Worm (Caenorhabditis elegans) whole organism, L4/young adult: Measurements from ENCODE around the gene F34D10.4.

Source experiments
- W03F9.2 ChIP-seq: fragments of 150-350 bp; optimal IDR thresholded peaks from 2 replicates; lab custom pipeline; 2014; ENCODE audit warnings: missing biosample characterization, missing genetic modification characterization
- dao-5 ChIP-seq: sonication (generic microtip); optimal IDR thresholded peaks from 2 replicates; lab custom pipeline; 2016; ENCODE audit warnings: missing genotype, missing genetic modification characterization, moderate library complexity, missing compliant biosample characterization
- him-1 ChIP-seq: sonication (generic microtip); optimal IDR thresholded peaks from 2 replicates; lab custom pipeline; 2016; ENCODE audit warnings: missing genotype, missing genetic modification reagents, missing genetic modification characterization, missing compliant biosample characterization

F34D10.4 gene

DNA sequence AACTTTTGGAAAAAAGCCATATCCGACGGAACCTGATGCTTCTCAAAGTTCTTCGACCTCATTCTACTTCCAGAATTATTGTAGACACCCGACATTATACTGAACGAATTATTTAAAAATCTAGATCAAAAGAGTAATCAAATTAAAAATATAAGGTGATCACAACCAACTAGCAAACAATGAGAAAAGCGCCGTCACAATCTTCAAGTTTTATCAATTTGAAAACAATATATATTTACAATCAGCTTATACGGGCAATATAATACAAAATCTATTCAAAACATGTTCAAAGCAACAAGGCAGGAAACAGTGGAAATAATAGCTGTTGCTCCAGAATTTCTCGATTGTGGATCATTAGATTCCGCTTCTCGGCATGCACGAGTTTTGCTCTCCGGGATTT is 11.5 kb upstream of the F34D10.4 start, which contains the start of gene C14B1.12:
TSS of gene C14B1.12 (minus strand) at position 101 of the 400 bp plus-strand sequence.
- no peak for TF ChIP-seq dao-5 (tag; lab: Kevin White, UChicago)
- TF ChIP-seq him-1 (tag; lab: Kevin White, UChicago), result no peak
- no peak for TF ChIP-seq W03F9.2 (tag; lab: Kevin White, UChicago)

DNA sequence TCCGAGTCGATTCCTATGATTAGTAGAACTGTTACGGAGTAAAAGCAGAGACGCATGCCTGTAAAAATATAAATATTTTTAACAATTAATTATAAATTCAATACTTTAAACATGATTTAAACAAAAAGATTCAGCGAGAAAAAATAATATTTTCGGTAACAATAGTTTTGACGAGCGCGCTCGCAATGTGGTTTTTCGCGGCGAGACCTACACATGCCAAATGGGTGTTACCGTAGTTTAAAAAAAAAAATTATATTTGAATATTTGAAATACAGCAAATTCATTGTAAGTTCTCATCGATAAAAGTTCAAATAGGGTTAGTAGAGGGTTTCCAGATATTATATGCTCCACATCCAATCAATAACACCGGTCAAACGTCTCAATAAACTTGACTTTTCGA is 10.0 kb upstream of the F34D10.4 start, which contains the start of gene gldi-5:
TSS of gene gldi-5 (minus strand) at position 58 of the 400 bp plus-strand sequence.
- TF ChIP-seq W03F9.2 (tag; lab: Kevin White, UChicago), result no peak
- no peak for TF ChIP-seq him-1 (tag; lab: Kevin White, UChicago)
- TF ChIP-seq dao-5 (tag; lab: Kevin White, UChicago), result no peak

DNA sequence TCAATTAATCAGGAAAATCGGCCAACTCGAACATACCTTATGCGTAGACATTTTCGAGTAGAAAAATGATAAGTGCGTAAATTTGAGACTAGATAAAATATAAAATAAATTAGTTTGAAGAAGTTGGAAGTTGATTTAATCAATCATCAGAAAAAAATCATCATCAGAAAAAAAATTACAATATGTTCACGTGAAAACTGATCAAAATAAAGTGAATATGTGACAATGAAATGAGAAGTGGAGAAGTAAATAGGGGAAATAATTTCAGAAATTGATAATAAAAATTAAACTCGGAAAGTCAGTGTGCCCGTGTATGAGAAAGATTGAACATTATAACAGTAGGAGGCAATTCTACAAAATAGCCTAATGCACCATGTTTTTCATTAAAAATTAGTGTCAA is 6.9 kb upstream of the F34D10.4 start, which contains the start of gene F34D10.9:
TSS of gene F34D10.9 (minus strand) at position 101 of the 400 bp plus-strand sequence.
- no peak for TF ChIP-seq W03F9.2 (tag; lab: Kevin White, UChicago)
- TF ChIP-seq dao-5 (tag; lab: Kevin White, UChicago), result no peak
- no peak for TF ChIP-seq him-1 (tag; lab: Kevin White, UChicago)

- TF ChIP-seq him-1 (tag; lab: Kevin White, UChicago), result no peak
- TF ChIP-seq dao-5 (tag; lab: Kevin White, UChicago), result no peak
- no peak for TF ChIP-seq W03F9.2 (tag; lab: Kevin White, UChicago)
Measured at ce11 chrIII:3730475-3730874, 5.9 kb upstream of the F34D10.4 start, which contains the start of gene F34D10.8. TSS of gene F34D10.8 (plus strand) at chrIII:3730775.

DNA sequence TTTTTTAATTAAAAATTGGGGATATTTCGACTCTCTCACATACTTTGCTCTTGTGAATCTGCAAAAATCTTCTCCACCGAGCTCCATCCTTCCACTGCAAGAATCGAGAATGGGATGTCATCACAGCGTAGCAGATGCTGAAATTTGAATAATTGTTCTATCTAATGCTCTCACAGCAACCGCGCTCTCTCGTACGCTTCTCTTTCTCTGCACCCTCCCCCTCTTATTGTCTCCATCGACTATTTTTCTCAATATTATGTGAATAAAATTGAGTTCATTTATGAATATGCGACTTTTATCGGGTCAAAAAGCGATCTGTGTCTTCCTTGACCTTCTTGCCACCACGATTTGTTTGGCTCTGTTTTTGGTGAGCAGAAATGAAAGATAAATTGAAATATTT is 2.4 kb upstream of the F34D10.4 start, which contains the start of gene F34D10.3:
TSS of gene F34D10.3 (plus strand) at position 249 of the 400 bp plus-strand sequence.
- TF ChIP-seq dao-5 (tag; lab: Kevin White, UChicago), result no peak
- no peak for TF ChIP-seq W03F9.2 (tag; lab: Kevin White, UChicago)
- TF ChIP-seq him-1 (tag; lab: Kevin White, UChicago), result no peak

ce11 chrIII:3734990-3735389 is 1.4 kb upstream of the F34D10.4 start, which contains the start of gene evl-18:
TSS of gene evl-18 (minus strand) at chrIII:3735039.
- no peak for TF ChIP-seq him-1 (tag; lab: Kevin White, UChicago)
- TF ChIP-seq W03F9.2 (tag; lab: Kevin White, UChicago), result no peak
- TF ChIP-seq dao-5 (tag; lab: Kevin White, UChicago), result no peak

ce11 chrIII:3735509-3736255 is 720 bp upstream of the F34D10.4 start:
- TF ChIP-seq him-1 (tag; lab: Kevin White, UChicago), result no peak
- no peak for TF ChIP-seq dao-5 (tag; lab: Kevin White, UChicago)
- no peak for TF ChIP-seq W03F9.2 (tag; lab: Kevin White, UChicago)

DNA sequence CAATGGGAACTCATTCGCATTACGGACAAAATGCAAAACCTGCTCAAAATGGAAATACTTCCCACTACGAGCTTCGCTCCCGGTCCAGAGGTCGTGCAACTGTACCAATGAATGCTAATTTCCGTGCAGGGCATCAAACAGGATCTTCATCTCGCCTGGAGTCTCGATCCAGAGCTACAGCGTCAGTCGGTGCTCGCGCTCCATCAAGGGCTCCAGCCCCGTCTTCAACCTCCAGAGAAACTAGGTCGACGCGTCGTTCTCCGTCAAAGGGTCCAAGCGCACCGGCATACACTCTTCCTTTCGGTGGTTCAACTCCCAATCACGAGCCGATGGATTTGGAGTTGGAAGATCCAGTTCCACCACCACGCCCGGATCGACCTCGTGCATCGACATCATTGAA is 1.3 kb downstream of the F34D10.4 start:
- TF ChIP-seq him-1 (tag; lab: Kevin White, UChicago), result no peak
- no peak for TF ChIP-seq dao-5 (tag; lab: Kevin White, UChicago)
- no peak for TF ChIP-seq W03F9.2 (tag; lab: Kevin White, UChicago)

- no peak for TF ChIP-seq him-1 (tag; lab: Kevin White, UChicago)
- no peak for TF ChIP-seq W03F9.2 (tag; lab: Kevin White, UChicago)
- no peak for TF ChIP-seq dao-5 (tag; lab: Kevin White, UChicago)
Measured at ce11 chrIII:3738331-3738730, 1.9 kb downstream of the F34D10.4 start.

- no peak for TF ChIP-seq him-1 (tag; lab: Kevin White, UChicago)
- TF ChIP-seq dao-5 (tag; lab: Kevin White, UChicago), result no peak
- TF ChIP-seq W03F9.2 (tag; lab: Kevin White, UChicago), result no peak
Measured at ce11 chrIII:3742090-3742489, 5.7 kb downstream of the F34D10.4 start.

DNA sequence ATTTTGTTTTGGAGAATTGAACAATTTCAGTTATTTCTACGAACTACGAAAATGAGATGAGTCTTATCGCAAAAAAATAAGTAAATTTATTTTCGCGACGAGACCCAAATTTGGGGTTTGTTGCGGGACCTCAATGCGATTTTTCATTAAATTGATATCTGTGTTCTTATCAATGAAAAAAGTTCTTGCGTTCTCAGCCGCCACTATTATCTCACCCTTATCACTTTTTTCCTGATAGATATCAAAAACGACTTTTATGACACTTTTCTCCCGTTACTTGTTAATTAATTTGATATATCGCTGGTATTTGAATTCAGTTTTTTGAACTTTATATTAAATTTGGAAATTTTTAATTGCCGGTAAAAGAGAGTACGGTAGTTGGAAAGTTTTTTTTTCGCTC is 7.0 kb downstream of the F34D10.4 start:
- TF ChIP-seq him-1 (tag; lab: Kevin White, UChicago) (no peak), dao-5 (tag; lab: Kevin White, UChicago) (no peak), W03F9.2 (tag; lab: Kevin White, UChicago) (no peak)

DNA sequence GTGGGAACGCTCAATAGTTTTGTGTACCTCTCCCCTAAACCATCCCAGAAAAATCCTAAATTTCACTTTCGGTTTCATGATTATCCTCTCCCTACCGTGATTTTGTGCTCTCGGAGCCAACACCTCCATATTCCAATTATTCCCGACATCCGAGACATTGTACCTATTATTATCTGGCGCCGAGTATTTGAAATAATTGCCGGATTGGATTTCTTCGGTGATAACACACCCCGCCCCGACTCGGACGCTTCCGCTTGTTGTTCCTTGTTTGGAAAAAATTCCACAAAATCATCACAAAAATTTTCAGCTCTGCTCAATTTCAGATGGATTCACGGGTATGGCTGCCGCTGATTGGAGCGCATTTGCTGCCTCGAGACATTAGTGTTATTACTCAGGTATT is 8.7 kb downstream of the F34D10.4 start, which contains the start of gene lin-48:
TSS of gene lin-48 (plus strand) at position 301 of the 400 bp plus-strand sequence.
- no peak for TF ChIP-seq dao-5 (tag; lab: Kevin White, UChicago)
- TF ChIP-seq him-1 (tag; lab: Kevin White, UChicago), result no peak
- no peak for TF ChIP-seq W03F9.2 (tag; lab: Kevin White, UChicago)

- TF ChIP-seq W03F9.2 (tag; lab: Kevin White, UChicago), result no peak
Measured at ce11 chrIII:3759312-3759711, 22.9 kb downstream of the F34D10.4 start, which contains the start of gene arcp-1. TSS of gene arcp-1 (minus strand) at chrIII:3759412.
